Worm (Caenorhabditis elegans) whole organism, young adult: ENCODE measurements around the gene D1086.8.
"Not testable (repeated sequence)": the region's sequence is repeated elsewhere in the genome, so short reads cannot be mapped to it uniquely, and the experiment has no call there.

Source experiments
- B0019.2 ChIP-seq: fragments of 200-800 bp; sonication (Bioruptor generic); conservative IDR thresholded peaks from 2 replicates; pipeline ENCODE4 v1.3.6; 2022; ENCODE audit warnings: missing genetic modification reagents, missing genetic modification characterization, missing compliant biosample characterization
- D2030.7 ChIP-seq: fragments of 200-800 bp; sonication (Bioruptor generic); IDR thresholded peaks from 2 replicates; pipeline ENCODE4 v1.3.6; 2022; ENCODE audit warnings: missing genetic modification reagents, missing genetic modification characterization, missing compliant biosample characterization
- F10E7.11 ChIP-seq: sonication (generic microtip); optimal IDR thresholded peaks from 2 replicates; lab custom pipeline; 2017; ENCODE audit warnings: mild to moderate bottlenecking, missing genetic modification characterization, moderate library complexity, missing compliant biosample characterization
- K12H6.12 ChIP-seq: fragments of 200-800 bp; sonication (Bioruptor generic); optimal IDR thresholded peaks from 2 replicates; lab custom pipeline; 2018; ENCODE audit warnings: mild to moderate bottlenecking, missing genetic modification characterization, missing compliant biosample characterization
- bed-1 ChIP-seq: fragments of 200-800 bp; sonication (Bioruptor generic); IDR thresholded peaks from 2 replicates; pipeline ENCODE4 v1.3.6; 2022; ENCODE audit warnings: missing genetic modification reagents, missing genetic modification characterization, missing compliant biosample characterization
- ccch-3 ChIP-seq: fragments of 200-800 bp; sonication (Bioruptor generic); optimal IDR thresholded peaks from 2 replicates; lab custom pipeline; 2018; ENCODE audit warnings: mild to moderate bottlenecking, missing genetic modification characterization, missing compliant biosample characterization
- sptf-2 ChIP-seq: fragments of 200-800 bp; sonication (Bioruptor generic); optimal IDR thresholded peaks from 2 replicates; lab custom pipeline; 2018; ENCODE audit warnings: mild to moderate bottlenecking, missing genetic modification characterization, missing compliant biosample characterization
- unc-130 ChIP-seq: sonication (generic microtip); optimal IDR thresholded peaks from 2 replicates; lab custom pipeline; 2016; ENCODE audit warnings: missing genetic modification reagents, missing genetic modification characterization, missing compliant biosample characterization
- ztf-26 ChIP-seq: sonication (generic microtip); optimal IDR thresholded peaks from 2 replicates; lab custom pipeline; 2017; ENCODE audit warnings: missing genetic modification characterization, missing compliant biosample characterization

DNA sequence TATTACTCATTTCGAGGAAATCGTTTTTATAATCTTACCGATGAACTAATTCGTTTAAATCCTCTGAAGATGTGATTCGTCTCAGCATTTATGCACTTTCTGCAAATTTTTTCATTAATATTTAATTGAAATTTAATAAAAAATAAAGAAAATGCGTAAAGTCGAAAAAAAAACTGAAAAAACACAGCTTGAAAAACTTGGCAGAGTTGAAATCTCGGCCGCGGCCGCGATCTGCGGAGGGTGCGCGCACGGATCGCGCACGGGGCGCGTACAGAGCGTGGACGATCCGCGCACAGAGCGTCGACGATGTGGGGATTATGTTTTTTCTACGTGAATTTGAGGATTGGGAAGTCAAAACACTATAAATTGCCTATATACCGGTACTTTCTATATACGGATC is 43.9 kb downstream of the D1086.8 start, which contains the start of gene AH10.4:
- not testable (repeated sequence) for TF ChIP-seq ztf-26 (tag; lab: Kevin White, UChicago); F10E7.11 (tag; lab: Kevin White, UChicago); B0019.2; sptf-2 (GFP tag; lab: Kevin White, UChicago); K12H6.12 (tag; lab: Kevin White, UChicago); bed-1 (GFP tag; lab: Robert Waterston, UW); D2030.7; ccch-3 (GFP tag; lab: Kevin White, UChicago); unc-130 (GFP tag; lab: Kevin White, UChicago)
